Worm (Caenorhabditis elegans): ENCODE measurements around the gene col-75.

The col-75 gene

DNA sequence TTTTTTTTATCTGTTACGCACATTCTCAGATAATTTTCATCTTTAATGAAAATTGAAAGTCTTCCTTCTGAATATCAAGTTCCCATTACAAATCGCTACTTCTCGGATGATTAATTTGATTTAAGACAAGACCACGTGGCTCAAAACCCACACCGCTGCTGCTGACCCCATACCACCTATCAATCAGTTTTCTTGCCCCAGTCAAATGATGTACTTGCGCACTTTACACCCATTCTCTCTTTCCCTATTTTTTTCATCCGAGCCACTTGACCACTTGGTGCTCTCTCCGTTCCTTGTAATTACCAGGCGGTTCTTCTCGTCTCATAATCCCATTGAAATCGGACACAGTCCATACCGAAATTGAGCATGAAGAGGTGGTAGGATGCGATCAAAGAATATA, 32.1 kb upstream of the col-75 start:
- TF ChIP-seq swsn-7 (tag; optimal IDR thresholded peaks at IDR 0.05) (no peak), rnt-1 (tag; optimal IDR thresholded peaks at IDR 0.05) (peak; percentile 24), snpc-4 (tag; optimal IDR thresholded peaks at IDR 0.05) (no peak), ceh-82 (tag; optimal IDR thresholded peaks at IDR 0.05) (no peak)

ce11 chrII:6398406-6398805, 27.7 kb upstream of the col-75 start, which contains the start of gene zig-10:
TSS of gene zig-10 (plus strand) at chrII:6398706.
- TF ChIP-seq fkh-8 (tag; optimal IDR thresholded peaks at IDR 0.05) (no peak), unc-130 (tag; optimal IDR thresholded peaks at IDR 0.05) (no peak), rnt-1 (tag; optimal IDR thresholded peaks at IDR 0.05) (no peak), efl-3 (GFP tag; optimal IDR thresholded peaks at IDR 0.05) (no peak), aly-2 (tag; optimal IDR thresholded peaks at IDR 0.05) (no peak), egl-27 (tag; optimal IDR thresholded peaks at IDR 0.05) (no peak), nhr-76 (tag; optimal IDR thresholded peaks at IDR 0.05) (no peak), ztf-4 (tag; optimal IDR thresholded peaks at IDR 0.05) (no peak), fos-1 (tag; optimal IDR thresholded peaks at IDR 0.05) (no peak), nhr-71 (tag; optimal IDR thresholded peaks at IDR 0.05) (no peak), ces-1 (GFP tag; optimal IDR thresholded peaks at IDR 0.05) (no peak), ztf-11 (tag; optimal IDR thresholded peaks at IDR 0.05) (no peak), skn-1 (tag; optimal IDR thresholded peaks at IDR 0.05) (no peak), aha-1 (tag; optimal IDR thresholded peaks at IDR 0.05) (no peak), C34B4.2 (tag; optimal IDR thresholded peaks at IDR 0.05) (no peak), lin-13 (GFP tag; optimal IDR thresholded peaks at IDR 0.05) (no peak), lin-15B (tag; optimal IDR thresholded peaks at IDR 0.05) (no peak), nhr-28 (tag; optimal IDR thresholded peaks at IDR 0.05) (no peak), mdl-1 (tag; optimal IDR thresholded peaks at IDR 0.05) (no peak), nhr-20 (tag; optimal IDR thresholded peaks at IDR 0.05) (no peak)

- TF ChIP-seq lin-39 (tag; optimal IDR thresholded peaks at IDR 0.05) (no peak), jun-1 (tag; optimal IDR thresholded peaks at IDR 0.05) (no peak), swsn-7 (tag; optimal IDR thresholded peaks at IDR 0.05) (no peak), pqm-1 (tag; optimal IDR thresholded peaks at IDR 0.05) (no peak), vab-15 (tag; optimal IDR thresholded peaks at IDR 0.05) (no peak)
Observed at ce11 chrII:6401649-6402048, 24.4 kb upstream of the col-75 start, which contains the start of gene btb-2. TSS of gene btb-2 (plus strand) at chrII:6401949.

- TF ChIP-seq sup-37 (GFP tag; optimal IDR thresholded peaks at IDR 0.05): no peak
- TF ChIP-seq zip-4 (GFP tag; optimal IDR thresholded peaks at IDR 0.05): no peak
- TF ChIP-seq elt-2 (tag; optimal IDR thresholded peaks at IDR 0.05): peak; percentile 37
Observed at ce11 chrII:6403233-6403632, 22.9 kb upstream of the col-75 start, which contains the start of gene T25D10.1. TSS of gene T25D10.1 (plus strand) at chrII:6403401.

DNA sequence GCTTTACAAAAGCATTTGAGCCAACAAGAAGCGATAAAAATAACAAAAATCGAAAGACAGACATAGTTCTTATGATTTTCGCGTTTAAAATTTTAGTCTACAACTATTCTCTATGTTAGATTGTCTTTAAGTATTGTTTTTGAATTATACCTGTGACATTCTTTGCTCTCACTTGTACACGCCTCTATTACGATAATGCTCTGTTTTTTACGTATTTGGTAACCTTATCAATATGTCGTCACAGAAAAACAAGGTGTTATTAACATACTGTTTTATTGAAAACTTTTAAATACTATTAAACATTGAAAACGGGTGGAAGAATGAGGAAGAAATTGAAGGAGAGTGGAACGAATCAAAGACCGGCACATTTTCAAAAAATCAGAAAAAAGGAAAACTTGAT, 18.8 kb upstream of the col-75 start, which contains the start of gene spp-11:
Gene spp-11 (minus strand): TSS at position 101 of the 400 bp plus-strand sequence.
- TF ChIP-seq ceh-88 (GFP tag; IDR thresholded peaks at IDR 0.05) (no peak), dpl-1 (GFP tag; optimal IDR thresholded peaks at IDR 0.05) (no peak), ces-1 (GFP tag; optimal IDR thresholded peaks at IDR 0.05) (no peak), fos-1 (tag; optimal IDR thresholded peaks at IDR 0.05) (no peak), lsy-2 (tag; optimal IDR thresholded peaks at IDR 0.05) (no peak)

ce11 chrII:6409098-6409497, 17.0 kb upstream of the col-75 start:
- TF ChIP-seq blmp-1 (tag; optimal IDR thresholded peaks at IDR 0.05) (peak; percentile 45), lin-35 (GFP tag; optimal IDR thresholded peaks at IDR 0.05) (no peak)
